Worm (Caenorhabditis elegans) whole organism, L1 larva: ENCODE data around the gene cpna-3.

ENCODE experiments used
- aly-2 ChIP-seq: fragments of 150-350 bp; optimal IDR thresholded peaks from 2 replicates; lab custom pipeline; 2014; ENCODE audit warnings: missing biosample characterization, missing genetic modification characterization
- ama-1 ChIP-seq: fragments of 150-350 bp; optimal IDR thresholded peaks from 2 replicates; lab custom pipeline; 2014
- ceh-82 ChIP-seq, 3 experiments: fragments of 150-350 bp in 1 of 3; sonication (generic microtip) in 2 of 3; optimal IDR thresholded peaks; 2 replicates each; lab custom pipeline; 2014 to 2017; ENCODE audit warnings: missing biosample characterization in 3 of 3, missing genetic modification characterization in 3 of 3
- elt-2 ChIP-seq: sonication (generic microtip); optimal IDR thresholded peaks from 2 replicates; lab custom pipeline; 2016; ENCODE audit warnings: missing genetic modification characterization, mild to moderate bottlenecking, inconsistent platforms, missing compliant biosample characterization, missing genetic modification reagents
- fkh-10 ChIP-seq: sonication (generic microtip); optimal IDR thresholded peaks from 2 replicates; lab custom pipeline; 2017; ENCODE audit warnings: missing biosample characterization, missing genetic modification reagents, missing genetic modification characterization
- grh-1 ChIP-seq: fragments of 200-800 bp; sonication (Bioruptor generic); IDR thresholded peaks from 2 replicates; pipeline ENCODE4 v1.3.6; 2022; ENCODE audit warnings: missing genetic modification reagents, missing genetic modification characterization, missing compliant biosample characterization
- hlh-4 ChIP-seq: sonication (generic microtip); optimal IDR thresholded peaks from 2 replicates; lab custom pipeline; 2016; ENCODE audit warnings: mild to moderate bottlenecking, missing genetic modification characterization, missing compliant biosample characterization
- lin-15B ChIP-seq: fragments of 150-350 bp; sonication (generic microtip); optimal IDR thresholded peaks from 3 replicates; lab custom pipeline; 2014; ENCODE audit warnings: missing biosample characterization, missing genetic modification characterization
- nhr-28 ChIP-seq: fragments of 150-350 bp; optimal IDR thresholded peaks from 2 replicates; lab custom pipeline; 2014; ENCODE audit warnings: missing biosample characterization, missing genetic modification characterization
- skn-1 ChIP-seq: fragments of 150-350 bp; optimal IDR thresholded peaks from 2 replicates; lab custom pipeline; 2014; ENCODE audit warnings: missing biosample characterization, missing genetic modification characterization
- snpc-4 ChIP-seq: fragments of 150-350 bp; optimal IDR thresholded peaks from 2 replicates; lab custom pipeline; 2014; ENCODE audit warnings: missing biosample characterization, missing genetic modification characterization
- snu-23 ChIP-seq: sonication (generic microtip); optimal IDR thresholded peaks from 2 replicates; lab custom pipeline; 2016; ENCODE audit warnings: missing genetic modification characterization, missing compliant biosample characterization
- ztf-11 ChIP-seq, 2 experiments: sonication (generic microtip); optimal IDR thresholded peaks; 2 replicates each; lab custom pipeline; 2016 to 2017; ENCODE audit warnings: missing genetic modification characterization in 2 of 2, missing biosample characterization in 1 of 2, missing compliant biosample characterization in 1 of 2
- ztf-4 ChIP-seq: fragments of 150-350 bp; optimal IDR thresholded peaks from 2 replicates; lab custom pipeline; 2014; ENCODE audit warnings: missing biosample characterization, missing genetic modification characterization

DNA sequence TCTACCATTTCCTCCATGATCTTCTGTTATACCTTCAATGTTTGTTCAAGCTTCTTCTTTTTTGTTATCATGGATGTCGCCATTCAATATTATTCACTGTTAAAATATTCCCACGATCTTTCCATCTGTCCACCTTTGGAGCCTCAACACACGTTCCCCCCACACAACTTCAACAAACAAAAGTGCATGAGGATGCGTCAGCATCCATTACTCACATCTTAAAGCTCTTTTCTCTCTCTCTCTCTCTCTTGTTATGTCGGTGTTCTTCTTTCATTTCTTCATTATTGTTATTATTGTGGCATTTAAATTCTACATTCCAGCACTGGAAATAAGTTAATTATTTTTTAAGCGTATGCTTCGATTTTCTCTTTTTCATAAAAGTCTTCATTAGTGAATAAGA is 17.4 kb downstream of the cpna-3 start:
- TF ChIP-seq ztf-4: no peak
- TF ChIP-seq ceh-82 (tag; optimal IDR thresholded peaks at IDR 0.05; lab: Kevin White, UChicago): no peak
- no peak for TF ChIP-seq hlh-4 (tag; lab: Kevin White, UChicago)
- TF ChIP-seq fkh-10 (GFP tag; lab: Kevin White, UChicago): no peak
- TF ChIP-seq ama-1 (lab: Kevin White, UChicago): no peak
- no peak for TF ChIP-seq snu-23 (GFP tag; lab: Kevin White, UChicago)
- no peak for TF ChIP-seq skn-1 (tag; lab: Kevin White, UChicago)
- no peak for TF ChIP-seq elt-2 (tag; lab: Kevin White, UChicago)
- TF ChIP-seq nhr-28: no peak
- no peak for TF ChIP-seq lin-15B (tag; lab: Kevin White, UChicago)
- TF ChIP-seq snpc-4: no peak
- TF ChIP-seq grh-1: no peak
- no peak for TF ChIP-seq aly-2 (tag; lab: Kevin White, UChicago)
- no peak for TF ChIP-seq ztf-11 (tag; optimal IDR thresholded peaks at IDR 0.05; lab: Kevin White, UChicago)
